Fruit fly (Drosophila melanogaster): ENCODE measurements around the gene CG12680.

DNA sequence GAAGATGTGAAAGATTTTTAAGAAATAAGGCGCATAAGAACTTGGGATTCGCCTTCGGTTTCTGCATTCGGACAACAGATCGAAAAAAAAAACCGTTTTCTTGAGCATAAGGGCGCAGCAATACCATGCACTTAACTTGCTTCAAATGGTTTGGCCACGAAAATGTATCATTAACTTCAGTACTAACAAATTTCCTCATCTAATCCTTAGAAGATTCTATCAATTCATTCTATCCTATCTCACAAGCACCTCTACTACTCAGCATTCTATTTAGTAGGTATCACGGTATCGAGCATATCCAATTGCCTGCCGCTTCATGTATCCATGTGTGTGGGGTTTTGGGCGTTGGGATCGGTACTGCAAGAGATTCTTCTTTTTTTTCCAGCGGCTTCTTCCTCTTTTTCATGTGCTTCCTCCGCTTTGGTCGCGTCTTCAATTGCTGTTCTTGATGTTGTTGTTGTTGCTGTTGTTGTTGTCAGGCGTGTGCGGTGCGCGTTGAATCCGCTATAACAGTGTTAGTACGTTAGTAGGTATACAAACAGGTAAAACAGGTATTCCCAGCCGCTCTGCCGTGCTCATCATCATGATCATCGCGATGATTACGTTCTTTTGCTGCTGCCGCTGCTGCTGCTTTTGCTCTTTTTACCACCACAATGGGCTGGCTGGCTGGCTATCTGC is 47.3 kb downstream of the CG12680 start:
- no peak for TF ChIP-seq CTCF (optimal IDR thresholded peaks at IDR 0.05)
- TF ChIP-seq CG8478 (optimal IDR thresholded peaks at IDR 0.05) = no peak

All from S2 (cell line).